Worm (Caenorhabditis elegans): ENCODE data around the gene col-150.

ce11 chrV:10283444-10283843 lies 11.0 kb downstream of the col-150 start, which contains the start of gene lys-3:
- TF ChIP-seq lir-1 (GFP tag; conservative IDR thresholded peaks at IDR 0.05) = no peak
- TF ChIP-seq ekl-4 (GFP tag; IDR thresholded peaks at IDR 0.05) = no peak
- no peak for TF ChIP-seq lin-35 (GFP tag; optimal IDR thresholded peaks at IDR 0.05)
